Worm (Caenorhabditis elegans) whole organism, L4 larva: Measurements from ENCODE around the gene sox-4.

Experiments
- F10B5.3 ChIP-seq: sonication (generic microtip); optimal IDR thresholded peaks from 2 replicates; lab custom pipeline; 2016; ENCODE audit warnings: mild to moderate bottlenecking, missing genetic modification characterization, missing compliant biosample characterization
- F26F4.8 ChIP-seq: fragments of 200-800 bp; sonication (Bioruptor generic); conservative IDR thresholded peaks from 2 replicates; pipeline ENCODE4 v1.3.6; 2022; ENCODE audit warnings: missing genetic modification characterization, missing compliant biosample characterization
- F37D6.2 ChIP-seq: sonication (generic microtip); optimal IDR thresholded peaks from 2 replicates; lab custom pipeline; 2016; ENCODE audit warnings: mild to moderate bottlenecking, missing genetic modification characterization, missing compliant biosample characterization
- F49E8.2 ChIP-seq: sonication (generic microtip); optimal IDR thresholded peaks from 2 replicates; lab custom pipeline; 2016; ENCODE audit warnings: missing compliant biosample characterization, mild to moderate bottlenecking, missing genetic modification characterization, borderline replicate concordance
- R02D3.7 ChIP-seq: fragments of 150-350 bp; sonication (generic microtip); optimal IDR thresholded peaks from 3 replicates; lab custom pipeline; 2014; ENCODE audit warnings: missing biosample characterization, missing genetic modification characterization
- T20F7.1 ChIP-seq: fragments of 200-800 bp; sonication (Bioruptor generic); optimal IDR thresholded peaks from 2 replicates; lab custom pipeline; 2018; ENCODE audit warnings: mild to moderate bottlenecking, missing genetic modification characterization, missing compliant biosample characterization
- T26A8.4 ChIP-seq: fragments of 200-800 bp; sonication (Bioruptor generic); IDR thresholded peaks from 2 replicates; pipeline ENCODE4 v1.3.6; 2022; ENCODE audit warnings: missing genetic modification characterization, missing compliant biosample characterization
- Y75B8A.6 ChIP-seq: fragments of 200-800 bp; sonication (Bioruptor generic); IDR thresholded peaks from 2 replicates; pipeline ENCODE4 v1.3.6; 2022; ENCODE audit warnings: missing genetic modification reagents, missing genetic modification characterization, missing compliant biosample characterization
- ZK546.5 ChIP-seq, 2 experiments: sonication (generic microtip); optimal IDR thresholded peaks; 2 replicates each; lab custom pipeline; 2017; ENCODE audit warnings: missing biosample characterization in 2 of 2, missing genetic modification characterization in 2 of 2
- ama-1 ChIP-seq: fragments of 150-350 bp; optimal IDR thresholded peaks from 2 replicates; lab custom pipeline; 2014; ENCODE audit warnings: inconsistent platforms, mixed read lengths
- arid-1 ChIP-seq: fragments of 200-800 bp; sonication (Bioruptor generic); conservative IDR thresholded peaks from 2 replicates; pipeline ENCODE4 v1.3.6; 2022; ENCODE audit warnings: missing genetic modification reagents, missing genetic modification characterization, missing compliant biosample characterization
- ceh-20 ChIP-seq: fragments of 200-800 bp; sonication (Bioruptor generic); IDR thresholded peaks from 2 replicates; pipeline ENCODE4 v1.3.6; 2022; ENCODE audit warnings: missing genetic modification reagents, missing genetic modification characterization, missing compliant biosample characterization
- ceh-28 ChIP-seq: fragments of 150-350 bp; optimal IDR thresholded peaks from 2 replicates; lab custom pipeline; 2014; ENCODE audit warnings: missing biosample characterization, missing genetic modification reagents, missing genetic modification characterization
- ceh-44 ChIP-seq: fragments of 200-800 bp; sonication (Bioruptor generic); IDR thresholded peaks from 2 replicates; pipeline ENCODE4 v1.3.6; 2022; ENCODE audit warnings: missing genetic modification reagents, missing genetic modification characterization, missing compliant biosample characterization
- ceh-62 ChIP-seq: sonication (generic microtip); optimal IDR thresholded peaks from 2 replicates; lab custom pipeline; 2017; ENCODE audit warnings: missing biosample characterization, missing genetic modification characterization
- ces-1 ChIP-seq: fragments of 150-350 bp; sonication (generic microtip); optimal IDR thresholded peaks from 4 replicates; lab custom pipeline; 2014; ENCODE audit warnings: missing biosample characterization, missing genetic modification reagents, missing genetic modification characterization
- ctbp-1 ChIP-seq: fragments of 200-800 bp; sonication (Bioruptor generic); IDR thresholded peaks from 2 replicates; pipeline ENCODE4 v1.3.6; 2022; ENCODE audit warnings: missing genetic modification reagents, missing genetic modification characterization, missing compliant biosample characterization
- daf-16 ChIP-seq, 3 experiments: sonication (generic microtip); optimal IDR thresholded peaks; 2 replicates each; lab custom pipeline; 2016 to 2017; ENCODE audit warnings: missing genetic modification characterization in 3 of 3, missing genetic modification reagents in 3 of 3, mild to moderate bottlenecking in 2 of 3, missing compliant biosample characterization in 2 of 3, missing biosample characterization in 1 of 3, moderate library complexity in 1 of 3
- dpl-1 ChIP-seq: fragments of 150-350 bp; optimal IDR thresholded peaks from 2 replicates; lab custom pipeline; 2014; ENCODE audit warnings: missing biosample characterization, missing genetic modification reagents, missing genetic modification characterization
- dve-1 ChIP-seq: sonication (generic microtip); optimal IDR thresholded peaks from 2 replicates; lab custom pipeline; 2017; ENCODE audit warnings: antibody characterized with exemption, mild to moderate bottlenecking, missing genetic modification characterization, missing compliant biosample characterization; ENCODE audit not compliant: insufficient read depth
- egl-43 ChIP-seq: fragments of 200-800 bp; sonication (Bioruptor generic); IDR thresholded peaks from 2 replicates; pipeline ENCODE4 v1.3.6; 2022; ENCODE audit warnings: missing genetic modification reagents, missing genetic modification characterization, missing compliant biosample characterization
- fkh-10 ChIP-seq: fragments of 150-350 bp; optimal IDR thresholded peaks from 2 replicates; lab custom pipeline; 2014; ENCODE audit warnings: missing biosample characterization, missing genetic modification reagents, missing genetic modification characterization
- fos-1 ChIP-seq: fragments of 150-350 bp; optimal IDR thresholded peaks from 2 replicates; lab custom pipeline; 2014; ENCODE audit warnings: missing biosample characterization, missing genetic modification characterization
- hif-1 ChIP-seq, 2 experiments: sonication (generic microtip); optimal IDR thresholded peaks; 2 replicates each; lab custom pipeline; 2016 to 2017; ENCODE audit warnings: missing compliant biosample characterization in 2 of 2, missing genetic modification characterization in 2 of 2, missing genetic modification reagents in 2 of 2, missing genotype in 2 of 2, mild to moderate bottlenecking in 1 of 2
- hmg-1.1 ChIP-seq: fragments of 200-800 bp; sonication (Bioruptor generic); IDR thresholded peaks from 2 replicates; pipeline ENCODE4 v1.3.6; 2022; ENCODE audit warnings: missing genetic modification reagents, missing genetic modification characterization, missing compliant biosample characterization
- lim-7 ChIP-seq: fragments of 200-800 bp; sonication (Bioruptor generic); IDR thresholded peaks from 2 replicates; pipeline ENCODE4 v1.3.6; 2022; ENCODE audit warnings: missing genetic modification characterization, missing compliant biosample characterization
- lin-29 ChIP-seq: fragments of 200-800 bp; sonication (Bioruptor generic); IDR thresholded peaks from 2 replicates; pipeline ENCODE4 v1.3.6; 2022; ENCODE audit warnings: missing genetic modification reagents, missing genetic modification characterization, missing compliant biosample characterization
- lin-39 ChIP-seq: fragments of 150-350 bp; optimal IDR thresholded peaks from 2 replicates; lab custom pipeline; 2014; ENCODE audit warnings: missing biosample characterization, missing genetic modification reagents, missing genetic modification characterization
- madf-5 ChIP-seq, 2 experiments: fragments of 200-800 bp; sonication (Bioruptor generic); IDR thresholded peaks; 2 replicates each; pipeline ENCODE4 v1.3.6; 2022; ENCODE audit warnings: missing compliant biosample characterization in 2 of 2, missing genetic modification characterization in 2 of 2
- mep-1 ChIP-seq: fragments of 150-350 bp; sonication (generic microtip); optimal IDR thresholded peaks from 3 replicates; lab custom pipeline; 2014; ENCODE audit warnings: missing biosample characterization, missing genetic modification characterization
- mes-2 ChIP-seq: sonication (generic microtip); optimal IDR thresholded peaks from 2 replicates; lab custom pipeline; 2016; ENCODE audit warnings: missing genotype, mild to moderate bottlenecking, missing genetic modification characterization, missing compliant biosample characterization; ENCODE audit not compliant: poor library complexity, severe bottlenecking
- mxl-2 ChIP-seq: fragments of 200-800 bp; sonication (Bioruptor generic); conservative IDR thresholded peaks from 2 replicates; pipeline ENCODE4 v1.3.6; 2022; ENCODE audit warnings: missing genetic modification reagents, missing genetic modification characterization, missing compliant biosample characterization
- mxl-3 ChIP-seq: fragments of 200-800 bp; sonication (Bioruptor generic); optimal IDR thresholded peaks from 2 replicates; lab custom pipeline; 2018; ENCODE audit warnings: mild to moderate bottlenecking, missing genetic modification characterization, missing compliant biosample characterization
- nhr-102 ChIP-seq: sonication (generic microtip); optimal IDR thresholded peaks from 2 replicates; lab custom pipeline; 2016; ENCODE audit warnings: mild to moderate bottlenecking, missing genetic modification characterization, moderate library complexity, missing compliant biosample characterization
- nhr-237 ChIP-seq: sonication (generic microtip); optimal IDR thresholded peaks from 2 replicates; lab custom pipeline; 2017; ENCODE audit warnings: missing biosample characterization, missing genetic modification characterization
- nhr-25 ChIP-seq: sonication (generic microtip); optimal IDR thresholded peaks from 2 replicates; lab custom pipeline; 2017; ENCODE audit warnings: missing genetic modification characterization, mild to moderate bottlenecking, missing compliant biosample characterization, antibody characterized with exemption, moderate library complexity, borderline replicate concordance; ENCODE audit not compliant: insufficient read depth
- nhr-41 ChIP-seq: fragments of 200-800 bp; sonication (Bioruptor generic); IDR thresholded peaks from 2 replicates; pipeline ENCODE4 v1.3.6; 2022; ENCODE audit warnings: missing genetic modification reagents, missing genetic modification characterization, missing compliant biosample characterization
- nhr-48 ChIP-seq: sonication (generic microtip); optimal IDR thresholded peaks from 2 replicates; lab custom pipeline; 2016; ENCODE audit warnings: mild to moderate bottlenecking, missing genetic modification characterization, missing compliant biosample characterization
- nhr-77 ChIP-seq: fragments of 150-350 bp; optimal IDR thresholded peaks from 2 replicates; lab custom pipeline; 2014; ENCODE audit warnings: missing biosample characterization, missing genetic modification characterization
- pha-4 ChIP-seq, 2 experiments: fragments of 150-350 bp in 1 of 2; fragments of 200-800 bp in 1 of 2; sonication (Bioruptor generic) in 1 of 2; IDR thresholded peaks in 1 of 2; optimal IDR thresholded peaks in 1 of 2; 2 replicates each; pipeline versions ENCODE4 v1.3.6 to Lab custom; 2014 to 2022; ENCODE audit warnings: missing genetic modification characterization in 2 of 2, missing genetic modification reagents in 2 of 2, missing biosample characterization in 1 of 2, missing compliant biosample characterization in 1 of 2
- pqm-1 ChIP-seq: sonication (generic microtip); optimal IDR thresholded peaks from 2 replicates; lab custom pipeline; 2017; ENCODE audit warnings: missing biosample characterization, missing genetic modification characterization
- saeg-2 ChIP-seq: fragments of 200-800 bp; sonication (Bioruptor generic); IDR thresholded peaks from 2 replicates; pipeline ENCODE4 v1.3.6; 2022; ENCODE audit warnings: missing genetic modification reagents, missing genetic modification characterization, missing compliant biosample characterization
- sdz-12 ChIP-seq: fragments of 200-800 bp; sonication (Bioruptor generic); optimal IDR thresholded peaks from 2 replicates; lab custom pipeline; 2018; ENCODE audit warnings: mild to moderate bottlenecking, missing genetic modification characterization, missing compliant biosample characterization
- skn-1 ChIP-seq: fragments of 150-350 bp; optimal IDR thresholded peaks from 2 replicates; lab custom pipeline; 2014; ENCODE audit warnings: missing biosample characterization, missing genetic modification characterization
- snpc-1.2 ChIP-seq: fragments of 200-800 bp; sonication (Bioruptor generic); IDR thresholded peaks from 2 replicates; pipeline ENCODE4 v1.3.6; 2022; ENCODE audit warnings: missing genetic modification reagents, missing genetic modification characterization, missing compliant biosample characterization
- snpc-4 ChIP-seq: fragments of 150-350 bp; optimal IDR thresholded peaks from 2 replicates; lab custom pipeline; 2014; ENCODE audit warnings: missing biosample characterization, missing genetic modification characterization
- unc-62 ChIP-seq, 3 experiments: fragments of 150-350 bp in 1 of 3; sonication (generic microtip); optimal IDR thresholded peaks in 2 of 3; peaks in 1 of 3; 1 replicate in 1 of 3; 2 replicates in 2 of 3; lab custom pipeline; 2014 to 2017; ENCODE audit warnings: missing biosample characterization in 3 of 3, missing genetic modification characterization in 3 of 3, missing genetic modification reagents in 3 of 3, missing genotype in 1 of 3
- vab-7 ChIP-seq: fragments of 200-800 bp; sonication (Bioruptor generic); IDR thresholded peaks from 2 replicates; pipeline ENCODE4 v1.3.6; 2022; ENCODE audit warnings: missing genetic modification reagents, missing genetic modification characterization, missing compliant biosample characterization
- zfp-3 ChIP-seq: fragments of 200-800 bp; sonication (Bioruptor generic); conservative IDR thresholded peaks from 2 replicates; pipeline ENCODE4 v1.3.6; 2022; ENCODE audit warnings: missing genetic modification reagents, missing genetic modification characterization, missing compliant biosample characterization
- ztf-7 ChIP-seq: fragments of 150-350 bp; optimal IDR thresholded peaks from 2 replicates; lab custom pipeline; 2014; ENCODE audit warnings: missing biosample characterization, missing genetic modification characterization

sox-4 gene

ce11 chrX:3505062-3505461, 3.7 kb downstream of the sox-4 start:
- TF ChIP-seq ama-1 (lab: Kevin White, UChicago) (no peak), snpc-1.2 (GFP tag; lab: Robert Waterston, UW) (no peak), ceh-28 (tag; lab: Kevin White, UChicago) (no peak), fkh-10 (GFP tag; lab: Kevin White, UChicago) (no peak), F10B5.3 (tag; lab: Kevin White, UChicago) (no peak), hif-1 (tag; optimal IDR thresholded peaks at IDR 0.05; lab: Kevin White, UChicago) (no peak), ZK546.5 (tag; optimal IDR thresholded peaks at IDR 0.05; lab: Kevin White, UChicago) (no peak), mxl-3 (GFP tag; lab: Kevin White, UChicago) (no peak), mep-1 (tag; lab: Kevin White, UChicago) (peak; percentile 35), ztf-7 (no peak), mxl-2 (GFP tag; lab: Robert Waterston, UW) (no peak), F49E8.2 (tag; lab: Kevin White, UChicago) (no peak), hmg-1.1 (GFP tag; lab: Robert Waterston, UW) (no peak), lim-7 (no peak), madf-5 (GFP tag; IDR thresholded peaks at IDR 0.05; lab: Robert Waterston, UW) (no peak), arid-1 (GFP tag; lab: Robert Waterston, UW) (no peak), T26A8.4 (GFP tag; lab: Robert Waterston, UW) (no peak), lin-29 (GFP tag; lab: Robert Waterston, UW) (no peak), fos-1 (tag; lab: Kevin White, UChicago) (no peak), nhr-48 (tag; lab: Kevin White, UChicago) (no peak), nhr-237 (tag; lab: Kevin White, UChicago) (no peak), nhr-41 (GFP tag; lab: Robert Waterston, UW) (no peak), ctbp-1 (no peak), nhr-25 (tag; lab: Kevin White, UChicago) (no peak), lin-39 (tag; lab: Kevin White, UChicago) (no peak), dpl-1 (no peak), pha-4 (GFP tag; IDR thresholded peaks at IDR 0.05; lab: Robert Waterston, UW) (no peak), pha-4 (tag; optimal IDR thresholded peaks at IDR 0.05; lab: Kevin White, UChicago) (no peak), nhr-102 (tag; lab: Kevin White, UChicago) (no peak), zfp-3 (no peak), nhr-77 (tag; lab: Kevin White, UChicago) (peak; percentile 46), ces-1 (GFP tag; lab: Kevin White, UChicago) (no peak), R02D3.7 (no peak), sdz-12 (GFP tag; lab: Kevin White, UChicago) (no peak), ceh-62 (tag; lab: Kevin White, UChicago) (no peak), daf-16 (GFP tag; optimal IDR thresholded peaks at IDR 0.05; lab: Kevin White, UChicago) (no peak), daf-16 (tag; optimal IDR thresholded peaks at IDR 0.05; lab: Kevin White, UChicago) (peak; percentile 64), vab-7 (no peak), ceh-44 (GFP tag; lab: Robert Waterston, UW) (no peak), unc-62 (GFP tag; optimal IDR thresholded peaks at IDR 0.05 in 1 of 2; lab: Kevin White, UChicago) (peak in 1 of 2 experiments; percentile 79), unc-62 (tag; optimal IDR thresholded peaks at IDR 0.05; lab: Kevin White, UChicago) (no peak), skn-1 (tag; lab: Kevin White, UChicago) (no peak), ceh-20 (GFP tag; lab: Robert Waterston, UW) (no peak), egl-43 (no peak), T20F7.1 (peak; percentile 34), pqm-1 (peak; percentile 67), Y75B8A.6 (GFP tag; lab: Robert Waterston, UW) (no peak), mes-2 (tag; lab: Kevin White, UChicago) (no peak), F26F4.8 (GFP tag; lab: Robert Waterston, UW) (no peak), saeg-2 (no peak), dve-1 (tag; lab: Kevin White, UChicago) (peak; percentile 41), snpc-4 (tag; lab: Kevin White, UChicago) (no peak), F37D6.2 (no peak)
